Worm (Caenorhabditis elegans): ENCODE results near the gene ceh-43.
A peak's percentile ranks its signal among the peaks of the same experiment; 100 is the strongest.

Gene ceh-43

ce11 chrIII:4413099-4413498 is 36.6 kb downstream of the ceh-43 start, which contains the start of gene mpc-1:
mpc-1 (plus strand) TSS chrIII:4413457.
- TF ChIP-seq Y55F3AM.14 (GFP tag; optimal IDR thresholded peaks at IDR 0.05) = no peak
- no peak for TF ChIP-seq aly-2 (tag; optimal IDR thresholded peaks at IDR 0.05)
- TF ChIP-seq ama-1 (optimal IDR thresholded peaks at IDR 0.05) = no peak
- no peak for TF ChIP-seq nhr-10 (tag; optimal IDR thresholded peaks at IDR 0.05)
- TF ChIP-seq fos-1 (tag; optimal IDR thresholded peaks at IDR 0.05) = peak; percentile 91
- no peak for TF ChIP-seq snpc-4 (tag; optimal IDR thresholded peaks at IDR 0.05)
- TF ChIP-seq ztf-1 (GFP tag; conservative IDR thresholded peaks at IDR 0.05) = no peak
- no peak for TF ChIP-seq dmd-4 (tag; optimal IDR thresholded peaks at IDR 0.05)
- TF ChIP-seq lin-11 (tag; optimal IDR thresholded peaks at IDR 0.05) = no peak
- TF ChIP-seq ztf-11 (tag; optimal IDR thresholded peaks at IDR 0.05) = no peak
- no peak for TF ChIP-seq ztf-4 (tag; optimal IDR thresholded peaks at IDR 0.05)
- no peak for TF ChIP-seq lin-39 (tag; optimal IDR thresholded peaks at IDR 0.05)
- no peak for TF ChIP-seq nhr-11 (tag; optimal IDR thresholded peaks at IDR 0.05)
- TF ChIP-seq ZK546.5 (tag; optimal IDR thresholded peaks at IDR 0.05) = no peak
- TF ChIP-seq sma-3 (GFP tag; optimal IDR thresholded peaks at IDR 0.05) = no peak
- TF ChIP-seq alr-1 (tag; optimal IDR thresholded peaks at IDR 0.05) = no peak
- no peak for TF ChIP-seq F13H6.1 (tag; optimal IDR thresholded peaks at IDR 0.05)
- TF ChIP-seq mdl-1 (tag; optimal IDR thresholded peaks at IDR 0.05) = peak in 1 of 2 experiments; percentile 22
- TF ChIP-seq egl-27 (tag; optimal IDR thresholded peaks at IDR 0.05) = no peak
- TF ChIP-seq unc-55 (GFP tag; optimal IDR thresholded peaks at IDR 0.05) = no peak
- no peak for TF ChIP-seq nhr-21 (tag; optimal IDR thresholded peaks at IDR 0.05)
- TF ChIP-seq mab-5 (tag; optimal IDR thresholded peaks at IDR 0.05) = no peak
- TF ChIP-seq sma-9 (GFP tag; optimal IDR thresholded peaks at IDR 0.05) = peak; percentile 37
- TF ChIP-seq sma-9 (tag; optimal IDR thresholded peaks at IDR 0.05) = no peak
- no peak for TF ChIP-seq elt-1 (tag; optimal IDR thresholded peaks at IDR 0.05)
- no peak for TF ChIP-seq nhr-12 (tag; optimal IDR thresholded peaks at IDR 0.05)
- TF ChIP-seq sem-4 (tag; optimal IDR thresholded peaks at IDR 0.05) = no peak
- TF ChIP-seq C34F6.9 (tag; optimal IDR thresholded peaks at IDR 0.05) = no peak
- no peak for TF ChIP-seq blmp-1 (tag; optimal IDR thresholded peaks at IDR 0.05; ENCODE audit: insufficient read depth)
- TF ChIP-seq crh-2 (tag; optimal IDR thresholded peaks at IDR 0.05) = peak; percentile 54
- TF ChIP-seq skn-1 (tag; optimal IDR thresholded peaks at IDR 0.05) = peak; percentile 59
- TF ChIP-seq elt-3 (tag; optimal IDR thresholded peaks at IDR 0.05) = no peak
- no peak for TF ChIP-seq unc-39 (tag; optimal IDR thresholded peaks at IDR 0.05)
- TF ChIP-seq R02D3.7 (tag; optimal IDR thresholded peaks at IDR 0.05) = no peak
- TF ChIP-seq unc-62 (GFP tag; optimal IDR thresholded peaks at IDR 0.05) = no peak

DNA sequence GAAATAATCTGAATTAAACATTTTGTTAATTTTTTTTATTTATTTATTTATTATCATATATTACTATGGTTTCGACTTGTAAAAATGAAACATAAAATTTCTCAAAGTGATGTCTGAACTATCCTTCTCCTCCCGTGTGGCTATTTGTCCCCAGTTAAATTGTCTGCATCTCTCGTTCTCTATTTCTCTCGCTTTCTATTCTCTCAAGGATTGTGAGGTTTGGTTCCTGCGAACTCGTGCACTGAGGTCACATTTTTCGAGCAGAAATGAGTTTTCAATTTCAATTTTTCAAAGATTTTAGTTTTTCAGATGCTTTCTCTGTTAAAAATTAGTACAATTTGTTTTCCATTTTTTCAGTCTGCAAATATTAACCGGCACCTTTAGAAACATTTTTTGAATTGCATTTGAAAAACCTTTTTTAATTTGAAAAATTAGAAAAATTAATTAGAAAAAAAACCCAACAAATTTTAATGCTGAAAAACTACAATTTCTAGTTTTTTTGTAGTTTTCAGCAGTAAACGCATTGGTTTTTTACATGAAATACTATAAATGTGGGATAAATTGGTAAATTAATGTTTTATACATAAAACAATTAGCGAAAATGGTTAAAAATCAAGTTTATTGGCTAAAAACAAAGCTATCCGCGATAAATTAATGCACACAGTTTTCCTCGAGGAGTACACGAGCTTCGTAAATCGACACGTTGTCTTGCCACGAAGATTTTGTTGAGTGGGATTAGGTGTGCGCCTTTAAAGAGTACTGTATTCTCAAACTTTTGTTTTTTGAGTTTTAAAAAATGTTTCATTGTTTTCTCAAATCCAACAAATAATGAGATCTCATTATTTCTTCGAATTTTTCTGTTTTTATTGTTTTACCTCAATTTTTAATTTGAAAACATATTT is 37.4 kb downstream of the ceh-43 start:
- peak; percentile 64 for TF ChIP-seq nhr-129 (tag; optimal IDR thresholded peaks at IDR 0.05)
- TF ChIP-seq C34F6.9 (tag; optimal IDR thresholded peaks at IDR 0.05) = peak; percentile 57
- TF ChIP-seq unc-55 (GFP tag; optimal IDR thresholded peaks at IDR 0.05) = peak; percentile 12
- peak; percentile 43 for TF ChIP-seq lin-13 (GFP tag; optimal IDR thresholded peaks at IDR 0.05)
- peak in 1 of 2 experiments; percentile 54 for TF ChIP-seq lsy-2 (tag; optimal IDR thresholded peaks at IDR 0.05)
- TF ChIP-seq snpc-4 (tag; optimal IDR thresholded peaks at IDR 0.05) = peak; percentile 26
- peak; percentile 22 for TF ChIP-seq crh-2 (tag; optimal IDR thresholded peaks at IDR 0.05)
- TF ChIP-seq ceh-16 (tag; optimal IDR thresholded peaks at IDR 0.05) = no peak
- no peak for TF ChIP-seq ama-1 (optimal IDR thresholded peaks at IDR 0.05)
- TF ChIP-seq alr-1 (tag; optimal IDR thresholded peaks at IDR 0.05) = no peak
- TF ChIP-seq lin-39 (tag; optimal IDR thresholded peaks at IDR 0.05) = no peak
- TF ChIP-seq sma-9 (GFP tag; optimal IDR thresholded peaks at IDR 0.05) = peak; percentile 95
- no peak for TF ChIP-seq sma-9 (tag; optimal IDR thresholded peaks at IDR 0.05)
- peak; percentile 59 for TF ChIP-seq F13H6.1 (tag; optimal IDR thresholded peaks at IDR 0.05)
- peak; percentile 18 for TF ChIP-seq fos-1 (tag; optimal IDR thresholded peaks at IDR 0.05)

DNA sequence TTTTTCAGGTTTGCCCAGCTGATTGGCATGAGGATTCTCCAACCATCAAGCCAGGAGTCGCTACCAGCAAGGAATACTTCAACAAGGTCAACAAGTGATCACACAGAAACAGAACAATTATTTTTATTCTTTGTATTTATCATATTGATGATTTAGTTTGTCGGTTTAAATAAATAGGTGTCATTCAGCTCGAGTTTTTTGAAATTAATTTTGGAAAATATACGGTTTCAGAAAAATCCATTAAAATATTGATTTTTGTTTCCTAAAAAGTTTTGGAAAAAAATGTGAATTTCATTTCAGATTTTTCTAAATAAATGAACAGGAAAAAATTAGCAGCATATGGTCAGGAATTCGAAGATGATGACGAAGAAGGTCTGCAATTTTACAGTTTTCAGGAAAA is 41.5 kb downstream of the ceh-43 start, which contains the start of gene gpch-1:
Gene gpch-1 (plus strand): TSS at position 301 of the 400 bp plus-strand sequence.
- TF ChIP-seq ceh-16 (tag; optimal IDR thresholded peaks at IDR 0.05) (no peak), dmd-4 (tag; optimal IDR thresholded peaks at IDR 0.05) (no peak), skn-1 (tag; optimal IDR thresholded peaks at IDR 0.05) (no peak), zag-1 (tag; optimal IDR thresholded peaks at IDR 0.05) (no peak), elt-1 (tag; optimal IDR thresholded peaks at IDR 0.05) (no peak), F13H6.1 (tag; optimal IDR thresholded peaks at IDR 0.05) (no peak), nhr-129 (tag; optimal IDR thresholded peaks at IDR 0.05) (no peak), nhr-12 (tag; optimal IDR thresholded peaks at IDR 0.05) (no peak), nhr-25 (tag; optimal IDR thresholded peaks at IDR 0.05) (no peak), ztf-1 (GFP tag; conservative IDR thresholded peaks at IDR 0.05) (no peak), C34F6.9 (tag; optimal IDR thresholded peaks at IDR 0.05) (no peak), nhr-23 (tag; optimal IDR thresholded peaks at IDR 0.05) (no peak), ztf-4 (tag; optimal IDR thresholded peaks at IDR 0.05) (no peak), nhr-6 (tag; optimal IDR thresholded peaks at IDR 0.05) (no peak), peb-1 (tag; optimal IDR thresholded peaks at IDR 0.05) (no peak)

All from whole organism, L2 larva.